Worm (Caenorhabditis elegans): ENCODE results near the gene C25E10.17.

The C25E10.17 gene

ce11 chrV:9024713-9025112 lies 22.7 kb downstream of the C25E10.17 start, which contains the start of gene bus-1:
Gene bus-1 (minus strand): TSS chrV:9024813.
- TF ChIP-seq zip-8 (tag; optimal IDR thresholded peaks at IDR 0.05) (no peak), mep-1 (tag; optimal IDR thresholded peaks at IDR 0.05) (no peak), sem-2 (GFP tag; optimal IDR thresholded peaks at IDR 0.05) (no peak), bed-3 (GFP tag; optimal IDR thresholded peaks at IDR 0.05) (no peak), sptf-1 (tag; optimal IDR thresholded peaks at IDR 0.05) (no peak), lsy-2 (tag; optimal IDR thresholded peaks at IDR 0.05) (no peak), nhr-12 (tag; optimal IDR thresholded peaks at IDR 0.05) (no peak), unc-62 (GFP tag; optimal IDR thresholded peaks at IDR 0.05) (no peak), nhr-237 (tag; optimal IDR thresholded peaks at IDR 0.05) (no peak), tbx-8 (GFP tag; optimal IDR thresholded peaks at IDR 0.05) (no peak), cnd-1 (tag; optimal IDR thresholded peaks at IDR 0.05) (no peak), drap-1 (GFP tag; optimal IDR thresholded peaks at IDR 0.05) (no peak)

DNA sequence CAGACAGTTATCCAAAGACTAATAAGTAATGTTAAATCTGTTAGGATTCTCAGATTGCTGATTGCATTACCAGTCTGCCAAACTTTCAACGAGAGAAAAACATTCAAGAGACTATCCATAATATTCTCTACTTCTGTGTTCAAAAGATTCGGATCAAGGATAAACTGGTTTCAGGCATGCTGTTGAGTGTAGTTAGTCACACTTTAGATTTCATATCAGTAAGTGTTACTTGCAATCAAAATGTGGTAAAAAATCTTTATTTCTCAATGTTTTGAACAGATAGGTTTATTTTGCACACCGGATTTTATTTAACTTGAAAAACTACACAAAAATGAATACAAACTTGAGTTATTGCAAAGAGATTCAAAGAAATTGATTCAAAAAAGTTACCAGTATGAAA lies 25.3 kb downstream of the C25E10.17 start, which contains the start of gene oac-41:
oac-41 (minus strand) TSS at position 101 of the 400 bp plus-strand sequence.
- no peak for TF ChIP-seq pha-4 (tag; optimal IDR thresholded peaks at IDR 0.05)
- TF ChIP-seq ceh-39 (tag; optimal IDR thresholded peaks at IDR 0.05), result no peak
- no peak for TF ChIP-seq nhr-28 (tag; optimal IDR thresholded peaks at IDR 0.05)
- TF ChIP-seq ceh-83 (GFP tag; optimal IDR thresholded peaks at IDR 0.05), result no peak
- no peak for TF ChIP-seq lin-13 (tag; optimal IDR thresholded peaks at IDR 0.05)
- TF ChIP-seq zip-8 (tag; optimal IDR thresholded peaks at IDR 0.05), result no peak
- no peak for TF ChIP-seq unc-62 (GFP tag; optimal IDR thresholded peaks at IDR 0.05)
- TF ChIP-seq nhr-2 (tag; optimal IDR thresholded peaks at IDR 0.05), result no peak
- no peak for TF ChIP-seq lin-32 (GFP tag; optimal IDR thresholded peaks at IDR 0.05)
- TF ChIP-seq nhr-76 (tag; optimal IDR thresholded peaks at IDR 0.05), result no peak
- no peak for TF ChIP-seq mab-5 (tag; optimal IDR thresholded peaks at IDR 0.05)
- TF ChIP-seq hlh-1 (tag; optimal IDR thresholded peaks at IDR 0.05), result no peak
- no peak for TF ChIP-seq ces-1 (GFP tag; optimal IDR thresholded peaks at IDR 0.05)
- no peak for TF ChIP-seq unc-120 (tag; optimal IDR thresholded peaks at IDR 0.05; ENCODE audit: poor library complexity, severe bottlenecking)
- no peak for TF ChIP-seq mep-1 (tag; optimal IDR thresholded peaks at IDR 0.05)
- no peak for TF ChIP-seq M03D4.4 (tag; optimal IDR thresholded peaks at IDR 0.05)
- no peak for TF ChIP-seq blmp-1 (tag; optimal IDR thresholded peaks at IDR 0.05)
- no peak for TF ChIP-seq ztf-11 (tag; optimal IDR thresholded peaks at IDR 0.05)
- TF ChIP-seq nhr-237 (tag; optimal IDR thresholded peaks at IDR 0.05), result no peak
- no peak for TF ChIP-seq ham-2 (GFP tag; optimal IDR thresholded peaks at IDR 0.05)

ce11 chrV:9018871-9019270 lies 28.5 kb downstream of the C25E10.17 start:
- TF ChIP-seq cnd-1 (tag; optimal IDR thresholded peaks at IDR 0.05) (no peak), mls-2 (tag; optimal IDR thresholded peaks at IDR 0.05) (no peak)

DNA sequence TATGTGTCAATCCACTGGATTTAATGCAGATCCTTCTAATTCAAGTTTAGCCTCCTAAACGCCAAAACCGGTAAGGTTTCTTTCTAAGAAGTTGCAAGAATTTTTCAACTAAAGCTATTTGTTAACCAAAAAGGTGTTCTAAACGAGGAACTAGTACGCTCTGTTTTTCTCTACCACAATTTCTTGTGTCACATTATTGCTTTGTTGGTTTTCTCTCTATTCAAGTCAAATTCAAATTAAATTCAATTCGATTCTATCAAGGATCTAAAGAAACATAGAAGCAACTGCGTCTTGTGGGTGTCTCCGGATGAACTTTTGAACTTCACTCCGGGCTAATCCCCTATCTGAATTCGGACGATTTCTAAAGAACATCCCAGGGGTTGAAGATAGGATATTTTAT lies 30.9 kb downstream of the C25E10.17 start, which contains the start of gene oac-40:
oac-40 (plus strand) TSS at position 301 of the 400 bp plus-strand sequence.
- TF ChIP-seq elt-1 (tag; optimal IDR thresholded peaks at IDR 0.05; ENCODE audit: borderline replicate concordance, insufficient read depth), result no peak
- no peak for TF ChIP-seq ceh-43 (GFP tag; optimal IDR thresholded peaks at IDR 0.05)
- TF ChIP-seq unc-62 (GFP tag; optimal IDR thresholded peaks at IDR 0.05), result no peak
- no peak for TF ChIP-seq sptf-1 (tag; optimal IDR thresholded peaks at IDR 0.05)
- no peak for TF ChIP-seq ztf-11 (tag; optimal IDR thresholded peaks at IDR 0.05)
- no peak for TF ChIP-seq lsy-2 (tag; optimal IDR thresholded peaks at IDR 0.05)
- TF ChIP-seq unc-120 (tag; optimal IDR thresholded peaks at IDR 0.05; ENCODE audit: poor library complexity, severe bottlenecking), result no peak
- no peak for TF ChIP-seq M03D4.4 (tag; optimal IDR thresholded peaks at IDR 0.05)
- no peak for TF ChIP-seq elt-3 (tag; optimal IDR thresholded peaks at IDR 0.05)
- TF ChIP-seq pha-4 (tag; optimal IDR thresholded peaks at IDR 0.05), result no peak
- no peak for TF ChIP-seq mls-2 (tag; optimal IDR thresholded peaks at IDR 0.05)
- TF ChIP-seq snpc-4 (tag; optimal IDR thresholded peaks at IDR 0.05), result no peak
- no peak for TF ChIP-seq nhr-2 (tag; optimal IDR thresholded peaks at IDR 0.05)
- no peak for TF ChIP-seq ham-2 (GFP tag; optimal IDR thresholded peaks at IDR 0.05)
- no peak for TF ChIP-seq unc-39 (tag; optimal IDR thresholded peaks at IDR 0.05)
- TF ChIP-seq ces-1 (GFP tag; optimal IDR thresholded peaks at IDR 0.05), result no peak
- no peak for TF ChIP-seq lin-13 (tag; optimal IDR thresholded peaks at IDR 0.05)
- TF ChIP-seq mep-1 (tag; optimal IDR thresholded peaks at IDR 0.05), result no peak
- no peak for TF ChIP-seq flh-1 (GFP tag; optimal IDR thresholded peaks at IDR 0.05)
